Fruit fly (Drosophila melanogaster): Measurements from ENCODE around the gene CG15472.

The CG15472 gene

dm6 chrX:4770037-4770436 is at the start of gene CG15472:
Gene CG15472, minus strand, starts transcription at chrX:4770137.
- TF ChIP-seq EcR (GFP tag; optimal IDR thresholded peaks at IDR 0.05) = no peak

dm6 chrX:4807826-4808225 is 37.9 kb upstream of the CG15472 start:
- no peak for TF ChIP-seq pan (optimal IDR thresholded peaks at IDR 0.05)
- TF ChIP-seq Dll (optimal IDR thresholded peaks at IDR 0.05) = no peak
- TF ChIP-seq usp (GFP tag; optimal IDR thresholded peaks at IDR 0.05) = no peak
- TF ChIP-seq CG8478 (optimal IDR thresholded peaks at IDR 0.05) = no peak
- no peak for TF ChIP-seq psq (optimal IDR thresholded peaks at IDR 0.05)
- TF ChIP-seq EcR (GFP tag; optimal IDR thresholded peaks at IDR 0.05) = no peak

dm6 chrX:4804762-4805161 is 34.8 kb upstream of the CG15472 start, which contains the start of gene CG2861:
Gene CG2861, minus strand, starts transcription at chrX:4804862.
- no peak for TF ChIP-seq Dll (optimal IDR thresholded peaks at IDR 0.05)
- TF ChIP-seq EcR (GFP tag; optimal IDR thresholded peaks at IDR 0.05) = no peak

DNA sequence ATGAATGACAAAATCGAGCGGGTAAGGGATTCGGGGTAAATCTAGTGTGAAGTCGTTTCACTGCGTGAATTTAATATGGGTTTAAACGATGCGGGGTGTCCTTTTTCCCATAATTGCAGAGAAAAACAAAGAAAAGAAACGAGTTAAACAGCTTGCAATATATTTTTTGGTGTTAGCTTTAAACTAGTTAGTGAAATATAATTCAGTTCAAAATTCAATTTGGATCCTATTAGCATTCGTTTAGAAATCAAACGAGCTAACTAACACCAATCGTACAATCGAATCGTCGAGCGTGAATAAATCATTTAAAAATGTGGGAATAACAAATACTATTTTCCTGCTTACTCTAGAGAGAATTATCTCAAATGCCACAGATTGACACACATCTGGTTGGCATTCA is 13.8 kb upstream of the CG15472 start, which contains the start of gene CG6978:
CG6978 (plus strand) TSS at position 301 of the 400 bp plus-strand sequence.
- TF ChIP-seq CG8478 (optimal IDR thresholded peaks at IDR 0.05) (no peak), pan (optimal IDR thresholded peaks at IDR 0.05) (no peak), Dll (optimal IDR thresholded peaks at IDR 0.05) (no peak), psq (optimal IDR thresholded peaks at IDR 0.05) (no peak), usp (GFP tag; optimal IDR thresholded peaks at IDR 0.05) (no peak), EcR (GFP tag; optimal IDR thresholded peaks at IDR 0.05) (no peak)

- TF ChIP-seq psq (optimal IDR thresholded peaks at IDR 0.05) = no peak
- no peak for TF ChIP-seq Dll (optimal IDR thresholded peaks at IDR 0.05)
- TF ChIP-seq pan (optimal IDR thresholded peaks at IDR 0.05) = no peak
- no peak for TF ChIP-seq CG8478 (optimal IDR thresholded peaks at IDR 0.05)
- no peak for TF ChIP-seq EcR (GFP tag; optimal IDR thresholded peaks at IDR 0.05)
- TF ChIP-seq usp (GFP tag; optimal IDR thresholded peaks at IDR 0.05) = no peak
These were observed 12.8 kb upstream of the CG15472 start, which contains the start of gene CG15471 for dm6 chrX:4782689-4783088. Gene CG15471, minus strand, starts transcription at chrX:4782789.

DNA sequence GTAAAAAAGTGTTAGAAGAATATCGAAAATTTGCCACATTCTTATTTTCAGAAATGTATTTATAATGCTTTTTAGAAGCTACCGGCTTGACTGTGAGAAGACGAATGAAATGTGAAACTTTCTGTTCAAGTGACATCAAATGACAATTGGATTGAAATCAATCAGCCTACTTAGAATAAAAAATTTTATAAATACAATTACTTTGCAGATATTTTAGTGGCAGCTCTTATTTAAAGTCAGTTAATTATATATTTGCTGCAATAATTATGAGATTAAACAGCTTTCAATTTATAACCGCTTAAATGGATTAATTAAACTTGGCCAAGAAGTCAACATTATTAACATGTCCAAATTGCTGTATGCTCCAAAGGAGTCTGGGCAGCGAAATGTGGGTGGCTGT is 7.3 kb upstream of the CG15472 start, which contains the start of gene CG2871:
CG2871 (minus strand) TSS at position 101 of the 400 bp plus-strand sequence.
- TF ChIP-seq CG8478 (optimal IDR thresholded peaks at IDR 0.05) (no peak), psq (optimal IDR thresholded peaks at IDR 0.05) (no peak), pan (optimal IDR thresholded peaks at IDR 0.05) (no peak), EcR (GFP tag; optimal IDR thresholded peaks at IDR 0.05) (no peak), usp (GFP tag; optimal IDR thresholded peaks at IDR 0.05) (no peak), Dll (optimal IDR thresholded peaks at IDR 0.05) (no peak)

DNA sequence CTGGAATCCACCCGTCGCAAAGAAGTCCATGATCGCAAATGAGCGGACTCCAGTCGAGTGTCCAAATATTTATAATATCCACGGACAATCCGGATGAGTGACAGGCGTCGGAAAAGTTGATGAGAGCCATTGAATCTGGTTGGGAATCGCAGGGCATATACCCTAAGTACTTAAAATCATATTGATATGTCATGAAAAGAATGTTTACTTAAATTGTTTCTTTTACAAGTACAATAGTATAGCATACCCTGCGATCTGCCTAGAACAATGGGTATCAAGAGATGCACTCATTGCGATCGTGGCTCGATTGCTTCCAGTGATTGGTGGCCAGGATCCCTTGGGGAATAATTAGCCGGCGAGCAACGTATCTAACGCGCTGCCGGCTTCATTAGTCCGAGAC is 1.6 kb upstream of the CG15472 start, which contains the start of gene Klf15:
Klf15 (minus strand) TSS at position 101 of the 400 bp plus-strand sequence.
- TF ChIP-seq psq (optimal IDR thresholded peaks at IDR 0.05) = no peak

DNA sequence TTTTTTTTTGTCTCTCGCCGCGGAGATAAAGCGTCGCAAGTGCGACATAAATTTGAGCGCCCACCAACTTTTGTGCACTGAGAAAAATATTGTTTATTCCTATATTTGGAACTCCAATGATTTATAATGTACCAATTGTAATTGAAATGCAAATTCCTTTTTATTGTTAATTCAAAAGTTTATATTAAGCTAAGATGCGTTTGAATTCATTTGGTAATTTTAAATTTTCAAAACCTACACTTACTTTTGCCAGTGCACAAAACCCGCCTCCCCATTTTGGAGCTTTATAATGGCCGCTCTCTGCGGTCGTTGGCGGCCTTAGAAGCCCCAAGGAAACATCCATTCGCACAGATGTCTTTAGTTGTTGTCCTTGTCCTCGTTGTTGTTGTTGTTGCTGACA is 7.7 kb downstream of the CG15472 start:
- TF ChIP-seq EcR (GFP tag; optimal IDR thresholded peaks at IDR 0.05) (no peak), usp (GFP tag; optimal IDR thresholded peaks at IDR 0.05) (no peak), CG8478 (optimal IDR thresholded peaks at IDR 0.05) (no peak), Dll (optimal IDR thresholded peaks at IDR 0.05) (no peak), pan (optimal IDR thresholded peaks at IDR 0.05) (no peak), psq (optimal IDR thresholded peaks at IDR 0.05) (no peak)

Measured in whole organism.